Fruit fly (Drosophila melanogaster): Measurements from ENCODE around the gene CG31029.

CG31029 gene

dm6 chr3R:30102806-30103619 is 29.2 kb downstream of the CG31029 start:
- peak; percentile 19 for TF ChIP-seq CG17801 (GFP tag; optimal IDR thresholded peaks at IDR 0.05; ENCODE audit: partially characterized antibody)

DNA sequence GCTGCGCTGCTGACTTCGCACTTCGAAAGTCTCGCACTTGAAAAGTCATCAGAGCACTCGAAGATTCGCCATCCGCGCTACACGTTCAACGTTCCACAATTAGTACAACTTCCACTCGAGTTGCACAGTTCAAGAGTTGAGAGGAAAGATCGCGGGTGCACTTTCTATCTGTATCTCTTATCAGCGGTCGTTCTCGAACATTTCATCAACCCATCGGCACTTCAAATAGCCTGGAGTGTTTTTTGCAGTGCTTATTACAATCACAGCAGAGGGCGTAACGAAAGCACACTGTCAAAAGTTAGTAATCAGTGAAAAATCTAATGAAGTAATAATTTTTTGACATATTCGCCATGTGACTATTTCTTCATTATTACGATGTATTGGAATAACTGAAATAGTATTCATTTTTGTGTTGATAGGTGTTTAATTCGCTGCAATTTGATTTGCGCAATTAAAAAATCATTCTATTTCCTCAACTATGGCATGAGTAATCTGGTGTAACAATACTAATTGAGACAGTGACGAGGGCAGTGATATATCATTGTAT is 30.7 kb downstream of the CG31029 start:
- TF ChIP-seq CG17801 (GFP tag; optimal IDR thresholded peaks at IDR 0.05; ENCODE audit: partially characterized antibody): no peak

DNA sequence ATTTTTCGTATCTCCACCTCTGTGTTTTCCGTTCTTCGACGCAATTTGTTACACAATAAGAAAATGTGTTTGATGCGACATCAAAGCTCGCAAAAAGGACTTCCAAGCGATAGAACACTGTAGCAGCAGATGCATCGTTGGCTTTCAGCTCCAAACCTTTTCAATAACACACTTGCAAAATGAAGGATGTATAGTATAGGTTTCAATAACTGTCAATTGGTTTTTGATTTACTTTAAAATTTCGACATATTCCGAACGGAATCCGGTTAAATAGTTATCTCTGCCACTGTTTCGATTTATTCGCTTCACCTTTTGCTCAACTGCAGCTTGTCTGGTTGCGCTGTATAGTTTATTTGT is 31.2 kb downstream of the CG31029 start:
- no peak for TF ChIP-seq CG17801 (GFP tag; optimal IDR thresholded peaks at IDR 0.05; ENCODE audit: partially characterized antibody)

dm6 chr3R:30100325-30100975 is 31.7 kb downstream of the CG31029 start:
- no peak for TF ChIP-seq CG17801 (GFP tag; optimal IDR thresholded peaks at IDR 0.05; ENCODE audit: partially characterized antibody)

DNA sequence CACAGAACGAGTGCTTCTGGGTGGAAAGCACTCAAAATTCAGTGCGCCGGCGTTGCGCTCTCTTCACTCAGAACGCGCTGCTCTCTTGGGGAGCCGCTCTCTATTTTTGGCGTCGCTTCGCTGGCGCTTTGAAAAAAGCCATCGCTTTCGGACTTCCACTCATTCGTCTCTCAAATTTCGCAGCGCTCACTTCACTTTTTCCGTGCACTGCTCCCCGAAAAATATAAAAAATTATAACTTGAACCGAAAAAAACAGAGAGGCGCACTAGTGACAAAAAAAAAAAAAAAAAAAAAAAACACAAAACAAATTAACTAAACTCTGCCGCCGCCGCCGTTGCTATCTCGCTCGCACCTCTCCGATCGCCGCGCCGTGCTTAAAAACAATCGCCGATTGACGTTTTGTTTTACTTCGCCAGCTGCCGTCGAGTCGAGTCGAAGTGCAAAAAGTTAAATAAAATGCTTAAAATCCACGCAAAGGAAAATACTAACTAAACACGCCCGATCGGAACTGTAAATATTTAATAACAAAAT is 32.8 kb downstream of the CG31029 start:
- TF ChIP-seq CG17801 (GFP tag; optimal IDR thresholded peaks at IDR 0.05; ENCODE audit: partially characterized antibody): peak; percentile 67

DNA sequence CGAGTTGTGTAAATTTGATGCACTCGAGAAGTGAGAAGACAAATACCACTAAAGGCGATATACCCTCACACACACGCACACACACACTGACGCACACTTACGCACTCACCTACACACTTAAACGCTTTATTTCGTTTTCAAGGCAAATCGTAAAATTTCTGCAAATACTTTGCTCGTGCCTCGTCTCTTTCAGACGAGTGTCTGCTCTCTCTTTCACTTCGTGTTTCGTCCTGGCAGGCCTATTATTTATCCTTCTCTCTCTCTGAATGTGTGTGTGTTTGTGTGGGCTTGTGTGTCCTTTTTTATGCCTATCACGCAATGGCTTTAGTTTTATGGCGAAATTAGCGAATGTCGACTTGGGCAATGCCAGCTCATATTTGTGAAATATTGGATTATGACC is 34.0 kb downstream of the CG31029 start:
- no peak for TF ChIP-seq CG17801 (GFP tag; optimal IDR thresholded peaks at IDR 0.05; ENCODE audit: partially characterized antibody)

DNA sequence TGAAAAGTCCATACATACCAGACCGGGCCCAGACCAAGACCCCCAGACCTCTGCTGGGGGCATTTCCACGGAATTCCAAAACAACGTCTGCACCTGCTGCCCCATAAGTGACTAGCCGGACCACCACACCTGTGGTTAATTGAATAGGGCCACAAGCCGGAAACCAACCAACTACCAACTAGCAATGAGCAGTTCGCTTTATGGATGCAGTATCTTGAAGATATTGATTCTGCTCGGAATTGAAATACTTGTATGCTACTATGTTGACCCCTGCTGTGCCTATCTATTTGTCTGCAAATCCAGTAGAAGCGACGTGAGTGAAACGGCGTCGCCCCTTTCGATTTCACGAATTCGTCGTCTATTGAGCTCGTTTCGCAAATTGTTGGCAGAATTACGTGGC is 36.3 kb downstream of the CG31029 start:
- TF ChIP-seq CG17801 (GFP tag; optimal IDR thresholded peaks at IDR 0.05; ENCODE audit: partially characterized antibody): no peak

dm6 chr3R:30095381-30095780 is 36.8 kb downstream of the CG31029 start:
- no peak for TF ChIP-seq CG17801 (GFP tag; optimal IDR thresholded peaks at IDR 0.05; ENCODE audit: partially characterized antibody)

dm6 chr3R:30092700-30093044 is 39.5 kb downstream of the CG31029 start:
- TF ChIP-seq CG17801 (GFP tag; optimal IDR thresholded peaks at IDR 0.05; ENCODE audit: partially characterized antibody): no peak

dm6 chr3R:30091795-30092699 is 40.1 kb downstream of the CG31029 start:
- TF ChIP-seq CG17801 (GFP tag; optimal IDR thresholded peaks at IDR 0.05; ENCODE audit: partially characterized antibody): no peak

- no peak for TF ChIP-seq CG17801 (GFP tag; optimal IDR thresholded peaks at IDR 0.05; ENCODE audit: partially characterized antibody)
Measured at dm6 chr3R:30090261-30091006, 41.8 kb downstream of the CG31029 start.

DNA sequence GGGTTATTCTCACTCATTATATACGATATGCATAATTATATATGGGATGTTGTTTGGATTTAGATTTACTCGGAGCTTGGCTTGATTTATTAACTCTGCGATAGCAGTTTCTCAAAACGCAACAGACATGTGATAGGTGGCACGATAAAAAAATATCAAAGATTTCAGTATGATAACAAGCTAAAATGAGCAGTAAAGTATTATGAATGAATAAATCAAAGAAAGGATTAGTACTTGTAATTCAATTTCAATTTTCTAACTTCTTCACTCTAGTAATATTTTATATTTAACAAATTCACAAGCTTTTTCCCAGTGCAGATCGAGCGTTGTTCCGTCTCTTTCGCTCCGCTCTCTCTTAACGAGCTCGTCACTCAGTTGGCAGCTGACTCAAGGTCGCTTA is 48.1 kb downstream of the CG31029 start:
- TF ChIP-seq CG17801 (GFP tag; optimal IDR thresholded peaks at IDR 0.05; ENCODE audit: partially characterized antibody): no peak

dm6 chr3R:30083215-30083614 is 49.0 kb downstream of the CG31029 start:
- TF ChIP-seq CG17801 (GFP tag; optimal IDR thresholded peaks at IDR 0.05; ENCODE audit: partially characterized antibody): no peak
